Worm (Caenorhabditis elegans): ENCODE data around the gene hsp-75.

hsp-75 gene

ce11 chrIII:7226607-7227006, at the start of gene hsp-75:
Gene hsp-75 (minus strand): TSS chrIII:7226707.
- no peak for TF ChIP-seq egl-13 (tag; optimal IDR thresholded peaks at IDR 0.05)
- no peak for TF ChIP-seq lir-3 (tag; optimal IDR thresholded peaks at IDR 0.05; ENCODE audit: poor library complexity)
- TF ChIP-seq unc-98 (GFP tag; IDR thresholded peaks at IDR 0.05): no peak
- TF ChIP-seq fos-1 (tag; optimal IDR thresholded peaks at IDR 0.05): no peak
- no peak for TF ChIP-seq pax-3 (tag; optimal IDR thresholded peaks at IDR 0.05)
- no peak for TF ChIP-seq hlh-4 (tag; optimal IDR thresholded peaks at IDR 0.05)
- no peak for TF ChIP-seq xbp-1 (tag; optimal IDR thresholded peaks at IDR 0.05)
- no peak for TF ChIP-seq F16B12.6 (tag; optimal IDR thresholded peaks at IDR 0.05)
- TF ChIP-seq ceh-90 (tag; optimal IDR thresholded peaks at IDR 0.05): no peak
- no peak for TF ChIP-seq mef-2 (tag; optimal IDR thresholded peaks at IDR 0.05)

ce11 chrIII:7275296-7275695, 48.8 kb upstream of the hsp-75 start, which contains the start of gene psd-1:
Gene psd-1 (minus strand): TSS chrIII:7275396.
- TF ChIP-seq elt-2 (tag; optimal IDR thresholded peaks at IDR 0.05): no peak
- no peak for TF ChIP-seq elt-3 (tag; optimal IDR thresholded peaks at IDR 0.05)
- TF ChIP-seq egl-13 (tag; optimal IDR thresholded peaks at IDR 0.05): no peak
- TF ChIP-seq pqm-1 (tag; optimal IDR thresholded peaks at IDR 0.05): no peak
- TF ChIP-seq ceh-90 (tag; optimal IDR thresholded peaks at IDR 0.05): no peak
- no peak for TF ChIP-seq fos-1 (tag; optimal IDR thresholded peaks at IDR 0.05)
- no peak for TF ChIP-seq ceh-63 (GFP tag; optimal IDR thresholded peaks at IDR 0.05)
- no peak for TF ChIP-seq C34B4.2 (tag; optimal IDR thresholded peaks at IDR 0.05)
- TF ChIP-seq irx-1 (tag; optimal IDR thresholded peaks at IDR 0.05): no peak
- TF ChIP-seq unc-130 (tag; optimal IDR thresholded peaks at IDR 0.05): no peak
- TF ChIP-seq ces-1 (GFP tag; optimal IDR thresholded peaks at IDR 0.05): no peak
- no peak for TF ChIP-seq mab-9 (GFP tag; IDR thresholded peaks at IDR 0.05)

ce11 chrIII:7273718-7274117, 47.2 kb upstream of the hsp-75 start:
- no peak for TF ChIP-seq ces-1 (GFP tag; optimal IDR thresholded peaks at IDR 0.05)
- no peak for TF ChIP-seq hlh-4 (tag; optimal IDR thresholded peaks at IDR 0.05)
- no peak for TF ChIP-seq sptf-1 (tag; optimal IDR thresholded peaks at IDR 0.05)
- no peak for TF ChIP-seq unc-30 (tag; optimal IDR thresholded peaks at IDR 0.05)
- TF ChIP-seq vab-15 (tag; optimal IDR thresholded peaks at IDR 0.05): no peak
- no peak for TF ChIP-seq ceh-82 (tag; optimal IDR thresholded peaks at IDR 0.05)
- TF ChIP-seq lin-35 (GFP tag; optimal IDR thresholded peaks at IDR 0.05): peak in 1 of 2 experiments; percentile 44
- no peak for TF ChIP-seq isw-1 (GFP tag; IDR thresholded peaks at IDR 0.05)
- no peak for TF ChIP-seq rnt-1 (tag; optimal IDR thresholded peaks at IDR 0.05)
- no peak for TF ChIP-seq swsn-7 (tag; optimal IDR thresholded peaks at IDR 0.05)
- no peak for TF ChIP-seq ceh-88 (GFP tag; IDR thresholded peaks at IDR 0.05)
- TF ChIP-seq lin-13 (GFP tag; optimal IDR thresholded peaks at IDR 0.05): no peak
- TF ChIP-seq nhr-84 (tag; optimal IDR thresholded peaks at IDR 0.05): no peak
- TF ChIP-seq jun-1 (tag; optimal IDR thresholded peaks at IDR 0.05): no peak
- peak; percentile 35 for TF ChIP-seq mep-1 (tag; optimal IDR thresholded peaks at IDR 0.05)
- TF ChIP-seq hlh-17 (GFP tag; optimal IDR thresholded peaks at IDR 0.05; ENCODE audit: borderline replicate concordance): no peak
- TF ChIP-seq ceh-90 (tag; optimal IDR thresholded peaks at IDR 0.05): no peak
- no peak for TF ChIP-seq nhr-77 (tag; optimal IDR thresholded peaks at IDR 0.05)
- TF ChIP-seq unc-98 (GFP tag; IDR thresholded peaks at IDR 0.05): no peak
- TF ChIP-seq C16A3.4 (tag; optimal IDR thresholded peaks at IDR 0.05): no peak
- TF ChIP-seq nhr-11 (tag; optimal IDR thresholded peaks at IDR 0.05): no peak
- TF ChIP-seq pax-3 (tag; optimal IDR thresholded peaks at IDR 0.05): no peak
- TF ChIP-seq ets-5 (GFP tag; IDR thresholded peaks at IDR 0.05): no peak
- TF ChIP-seq sox-4 (tag; optimal IDR thresholded peaks at IDR 0.05): no peak
- no peak for TF ChIP-seq lir-3 (tag; optimal IDR thresholded peaks at IDR 0.05; ENCODE audit: poor library complexity)
- TF ChIP-seq tbx-2 (tag; optimal IDR thresholded peaks at IDR 0.05): peak; percentile 38
- TF ChIP-seq ztf-4 (tag; optimal IDR thresholded peaks at IDR 0.05): no peak
- peak; percentile 64 for TF ChIP-seq unc-130 (tag; optimal IDR thresholded peaks at IDR 0.05)
- TF ChIP-seq ceh-63 (GFP tag; optimal IDR thresholded peaks at IDR 0.05): no peak
- TF ChIP-seq Y116A8C.19 (tag; optimal IDR thresholded peaks at IDR 0.05; ENCODE audit: borderline replicate concordance): no peak
- no peak for TF ChIP-seq xbp-1 (tag; optimal IDR thresholded peaks at IDR 0.05)
- TF ChIP-seq nhr-20 (tag; optimal IDR thresholded peaks at IDR 0.05): peak; percentile 77
- TF ChIP-seq nhr-28 (tag; optimal IDR thresholded peaks at IDR 0.05): no peak
- TF ChIP-seq zip-4 (GFP tag; optimal IDR thresholded peaks at IDR 0.05): no peak
- peak; percentile 67 for TF ChIP-seq nhr-71 (tag; optimal IDR thresholded peaks at IDR 0.05)
- no peak for TF ChIP-seq efl-3 (GFP tag; optimal IDR thresholded peaks at IDR 0.05)
- TF ChIP-seq lin-15B (tag; optimal IDR thresholded peaks at IDR 0.05): no peak
- no peak for TF ChIP-seq lin-39 (tag; optimal IDR thresholded peaks at IDR 0.05)
- no peak for TF ChIP-seq pqm-1 (tag; optimal IDR thresholded peaks at IDR 0.05)

Data from whole organism, L1 larva.